Worm (Caenorhabditis elegans) whole organism, L2 larva: ENCODE results near the gene npp-19.

Source experiments
- R02D3.7 ChIP-seq: fragments of 150-350 bp; optimal IDR thresholded peaks from 2 replicates; lab custom pipeline; 2014; ENCODE audit warnings: missing biosample characterization, missing genetic modification characterization
- mdl-1 ChIP-seq, 2 experiments: fragments of 150-350 bp in 1 of 2; sonication (generic microtip) in 1 of 2; optimal IDR thresholded peaks; 2 replicates each; lab custom pipeline; 2017; ENCODE audit warnings: missing biosample characterization in 2 of 2, missing genetic modification characterization in 2 of 2
- nhr-10 ChIP-seq: sonication (generic microtip); optimal IDR thresholded peaks from 2 replicates; lab custom pipeline; 2017; ENCODE audit warnings: missing biosample characterization, missing genetic modification characterization
- nhr-11 ChIP-seq: fragments of 150-350 bp; optimal IDR thresholded peaks from 2 replicates; lab custom pipeline; 2014; ENCODE audit warnings: missing biosample characterization, missing genetic modification characterization
- nhr-77 ChIP-seq: fragments of 150-350 bp; optimal IDR thresholded peaks from 2 replicates; lab custom pipeline; 2014; ENCODE audit warnings: missing biosample characterization, missing genetic modification characterization
- peb-1 ChIP-seq: fragments of 150-350 bp; optimal IDR thresholded peaks from 2 replicates; lab custom pipeline; 2014; ENCODE audit warnings: missing biosample characterization, missing genetic modification characterization
- snpc-4 ChIP-seq: fragments of 150-350 bp; optimal IDR thresholded peaks from 2 replicates; lab custom pipeline; 2014; ENCODE audit warnings: missing biosample characterization, missing genetic modification characterization
- zag-1 ChIP-seq: fragments of 150-350 bp; optimal IDR thresholded peaks from 2 replicates; lab custom pipeline; 2014; ENCODE audit warnings: missing biosample characterization, missing genetic modification characterization

- TF ChIP-seq mdl-1 (tag; optimal IDR thresholded peaks at IDR 0.05; lab: Kevin White, UChicago) (no peak), R02D3.7 (tag; lab: Kevin White, UChicago) (no peak), peb-1 (tag; lab: Kevin White, UChicago) (no peak), nhr-77 (tag; lab: Kevin White, UChicago) (no peak), nhr-10 (tag; lab: Kevin White, UChicago) (no peak), nhr-11 (tag; lab: Kevin White, UChicago) (no peak), snpc-4 (tag; lab: Kevin White, UChicago) (no peak), zag-1 (tag; lab: Kevin White, UChicago) (no peak)
Measured at ce11 chrII:10804442-10804841, 6.2 kb upstream of the npp-19 start.
